Worm (Caenorhabditis elegans) whole organism, L2 larva: Measurements from ENCODE around the gene T10D4.14.
"Not testable (repeated sequence)": the region's sequence is repeated elsewhere in the genome, so short reads cannot be mapped to it uniquely, and the experiment has no call there.

Source experiments
- ama-1 ChIP-seq: fragments of 150-350 bp; optimal IDR thresholded peaks from 2 replicates; lab custom pipeline; 2018; ENCODE audit warnings: inconsistent platforms
- elt-3 ChIP-seq: sonication (generic microtip); optimal IDR thresholded peaks from 2 replicates; lab custom pipeline; 2017; ENCODE audit warnings: missing biosample characterization, missing genetic modification characterization
- lin-11 ChIP-seq: fragments of 150-350 bp; sonication (generic microtip); optimal IDR thresholded peaks from 2 replicates; lab custom pipeline; 2014; ENCODE audit warnings: missing biosample characterization, missing genetic modification characterization, inconsistent platforms, mixed read lengths
- lin-39 ChIP-seq: fragments of 150-350 bp; optimal IDR thresholded peaks from 2 replicates; lab custom pipeline; 2014; ENCODE audit warnings: missing biosample characterization, missing genetic modification reagents, missing genetic modification characterization
- lsy-2 ChIP-seq, 2 experiments: fragments of 150-350 bp in 1 of 2; sonication (generic microtip) in 1 of 2; optimal IDR thresholded peaks; 2 replicates each; lab custom pipeline; 2014 to 2017; ENCODE audit warnings: missing biosample characterization in 2 of 2, missing genetic modification characterization in 2 of 2
- nhr-10 ChIP-seq: sonication (generic microtip); optimal IDR thresholded peaks from 2 replicates; lab custom pipeline; 2017; ENCODE audit warnings: missing biosample characterization, missing genetic modification characterization
- nhr-237 ChIP-seq: fragments of 150-350 bp; optimal IDR thresholded peaks from 2 replicates; lab custom pipeline; 2014; ENCODE audit warnings: missing biosample characterization, missing genetic modification characterization
- nhr-77 ChIP-seq: fragments of 150-350 bp; optimal IDR thresholded peaks from 2 replicates; lab custom pipeline; 2014; ENCODE audit warnings: missing biosample characterization, missing genetic modification characterization
- unc-39 ChIP-seq: fragments of 150-350 bp; optimal IDR thresholded peaks from 2 replicates; lab custom pipeline; 2014; ENCODE audit warnings: missing biosample characterization, missing genetic modification characterization
- unc-55 ChIP-seq: fragments of 150-350 bp; sonication (generic microtip); optimal IDR thresholded peaks from 3 replicates; lab custom pipeline; 2014; ENCODE audit warnings: missing biosample characterization, missing genetic modification reagents, missing genetic modification characterization
- zag-1 ChIP-seq: fragments of 150-350 bp; optimal IDR thresholded peaks from 2 replicates; lab custom pipeline; 2014; ENCODE audit warnings: missing biosample characterization, missing genetic modification characterization
- ztf-4 ChIP-seq: fragments of 150-350 bp; optimal IDR thresholded peaks from 2 replicates; lab custom pipeline; 2014; ENCODE audit warnings: missing biosample characterization, missing genetic modification characterization

ce11 chrII:3177663-3178062 is 26.1 kb upstream of the T10D4.14 start, which contains the start of gene sri-40:
- TF ChIP-seq unc-39 (tag; lab: Kevin White, UChicago); lsy-2 (tag; optimal IDR thresholded peaks at IDR 0.05; lab: Kevin White, UChicago); ama-1 (lab: Kevin White, UChicago); lin-39; nhr-237 (tag; lab: Kevin White, UChicago); elt-3 (tag; lab: Kevin White, UChicago); unc-55 (GFP tag; lab: Kevin White, UChicago); zag-1 (tag; lab: Kevin White, UChicago); nhr-77 (tag; lab: Kevin White, UChicago); ztf-4; nhr-10 (tag; lab: Kevin White, UChicago); lin-11 (tag; lab: Kevin White, UChicago): not testable (repeated sequence)
